Worm (Caenorhabditis elegans) whole organism, mixed stage, embryonic: ENCODE measurements around the gene ncap-1.

Experiments
- blmp-1 ChIP-seq: fragments of 150-350 bp; optimal IDR thresholded peaks from 2 replicates; lab custom pipeline; 2014; ENCODE audit warnings: missing biosample characterization, missing genetic modification characterization
- ceh-43 ChIP-seq: fragments of 200-800 bp; sonication (Bioruptor generic); optimal IDR thresholded peaks from 2 replicates; lab custom pipeline; 2018; ENCODE audit warnings: mild to moderate bottlenecking, missing genetic modification characterization, moderate library complexity, missing compliant biosample characterization
- cnd-1 ChIP-seq: fragments of 200-800 bp; sonication (Bioruptor generic); optimal IDR thresholded peaks from 2 replicates; lab custom pipeline; 2018; ENCODE audit warnings: mild to moderate bottlenecking, missing genetic modification characterization, missing compliant biosample characterization
- mab-5 ChIP-seq: fragments of 150-350 bp; optimal IDR thresholded peaks from 2 replicates; lab custom pipeline; 2014; ENCODE audit warnings: missing biosample characterization, missing genetic modification characterization
- nhr-237 ChIP-seq: fragments of 150-350 bp; optimal IDR thresholded peaks from 2 replicates; lab custom pipeline; 2014; ENCODE audit warnings: missing biosample characterization, missing genetic modification characterization
- pha-4 ChIP-seq: fragments of 150-350 bp; optimal IDR thresholded peaks from 2 replicates; lab custom pipeline; 2018; ENCODE audit warnings: missing biosample characterization, missing genetic modification reagents, missing genetic modification characterization
- snpc-4 ChIP-seq: fragments of 150-350 bp; optimal IDR thresholded peaks from 2 replicates; lab custom pipeline; 2014; ENCODE audit warnings: missing biosample characterization, missing genetic modification characterization
- zip-8 ChIP-seq: fragments of 150-350 bp; optimal IDR thresholded peaks from 2 replicates; lab custom pipeline; 2014; ENCODE audit warnings: missing biosample characterization, missing genetic modification characterization
- ztf-11 ChIP-seq: fragments of 150-350 bp; optimal IDR thresholded peaks from 2 replicates; lab custom pipeline; 2014; ENCODE audit warnings: missing biosample characterization, missing genetic modification characterization

ce11 chrII:2934354-2934753 is 15.2 kb upstream of the ncap-1 start, which contains the start of gene irld-67:
- no peak for TF ChIP-seq nhr-237 (tag; lab: Kevin White, UChicago)
- TF ChIP-seq mab-5 = no peak
- no peak for TF ChIP-seq ceh-43 (GFP tag; lab: Kevin White, UChicago)
- TF ChIP-seq cnd-1 = no peak
- no peak for TF ChIP-seq blmp-1 (tag; lab: Kevin White, UChicago)
- no peak for TF ChIP-seq ztf-11 (tag; lab: Kevin White, UChicago)
- TF ChIP-seq pha-4 (tag; lab: Kevin White, UChicago) = no peak
- TF ChIP-seq zip-8 = no peak
- TF ChIP-seq snpc-4 (tag; lab: Kevin White, UChicago) = no peak
